Worm (Caenorhabditis elegans): ENCODE measurements around the gene ttr-21.

ttr-21 gene

ce11 chrV:13818824-13819408 is 35.3 kb downstream of the ttr-21 start, which contains the start of gene sel-10 (continued):
- TF ChIP-seq daf-8 (GFP tag; IDR thresholded peaks at IDR 0.05), result no peak
- 0 out of 2 replicates have a peak, but pooled peaks have one; percentile 33 for TF ChIP-seq arid-1 (GFP tag; conservative IDR thresholded peaks at IDR 0.05)
- peak in 1 of 2 experiments; percentile 59 for TF ChIP-seq unc-62 (GFP tag; optimal IDR thresholded peaks at IDR 0.05 in 1 of 2)
- TF ChIP-seq unc-62 (tag; optimal IDR thresholded peaks at IDR 0.05), result no peak
- TF ChIP-seq ceh-20 (GFP tag; IDR thresholded peaks at IDR 0.05), result no peak
- TF ChIP-seq snpc-1.2 (GFP tag; IDR thresholded peaks at IDR 0.05), result no peak
- TF ChIP-seq lir-3 (tag; optimal IDR thresholded peaks at IDR 0.05), result no peak
- no peak for TF ChIP-seq pqm-1 (tag; optimal IDR thresholded peaks at IDR 0.05)
- no peak for TF ChIP-seq gei-8 (GFP tag; optimal IDR thresholded peaks at IDR 0.05)
- TF ChIP-seq pha-4 (GFP tag; IDR thresholded peaks at IDR 0.05), result peak; percentile 30; the same call in 1 of the 2 replicates
- peak; percentile 47 for TF ChIP-seq pha-4 (tag; optimal IDR thresholded peaks at IDR 0.05)
- TF ChIP-seq attf-4 (tag; optimal IDR thresholded peaks at IDR 0.05), result no peak
- TF ChIP-seq nhr-237 (tag; optimal IDR thresholded peaks at IDR 0.05), result no peak
- TF ChIP-seq nhr-11 (tag; optimal IDR thresholded peaks at IDR 0.05), result peak; percentile 60
- no peak for TF ChIP-seq skn-1 (tag; optimal IDR thresholded peaks at IDR 0.05)
- peak; percentile 36 for TF ChIP-seq F37D6.2 (tag; optimal IDR thresholded peaks at IDR 0.05)
- TF ChIP-seq nhr-76 (tag; optimal IDR thresholded peaks at IDR 0.05), result no peak
- peak; percentile 23 for TF ChIP-seq F10B5.3 (tag; optimal IDR thresholded peaks at IDR 0.05)
- TF ChIP-seq ZK546.5 (tag; optimal IDR thresholded peaks at IDR 0.05), result no peak
- no peak for TF ChIP-seq nhr-102 (tag; optimal IDR thresholded peaks at IDR 0.05)
- TF ChIP-seq daf-12 (tag; optimal IDR thresholded peaks at IDR 0.05), result no peak
- TF ChIP-seq madf-9 (GFP tag; conservative IDR thresholded peaks at IDR 0.05), result no peak
- no peak for TF ChIP-seq mep-1 (tag; optimal IDR thresholded peaks at IDR 0.05)
- no peak for TF ChIP-seq ZK337.2 (GFP tag; IDR thresholded peaks at IDR 0.05)
- TF ChIP-seq Y48G9A.11 (GFP tag; IDR thresholded peaks at IDR 0.05), result no peak
- peak; percentile 66 for TF ChIP-seq lin-13 (GFP tag; optimal IDR thresholded peaks at IDR 0.05)
- TF ChIP-seq tag-97 (GFP tag; IDR thresholded peaks at IDR 0.05), result no peak
- TF ChIP-seq F49E8.2 (tag; optimal IDR thresholded peaks at IDR 0.05; ENCODE audit: borderline replicate concordance), result no peak
- no peak for TF ChIP-seq jun-1 (tag; optimal IDR thresholded peaks at IDR 0.05)
- no peak for TF ChIP-seq zip-2 (tag; optimal IDR thresholded peaks at IDR 0.05)
- no peak for TF ChIP-seq Y5F2A.4 (GFP tag; optimal IDR thresholded peaks at IDR 0.05)
- TF ChIP-seq nhr-48 (tag; optimal IDR thresholded peaks at IDR 0.05), result peak; percentile 36
- TF ChIP-seq ceh-62 (tag; optimal IDR thresholded peaks at IDR 0.05), result no peak
- no peak for TF ChIP-seq mdt-29 (GFP tag; IDR thresholded peaks at IDR 0.05)
- no peak for TF ChIP-seq set-16 (GFP tag; IDR thresholded peaks at IDR 0.05)
- peak; percentile 70 for TF ChIP-seq dmd-6 (GFP tag; IDR thresholded peaks at IDR 0.05)
- no peak for TF ChIP-seq dve-1 (tag; optimal IDR thresholded peaks at IDR 0.05; ENCODE audit: insufficient read depth)
- TF ChIP-seq nhr-28 (tag; optimal IDR thresholded peaks at IDR 0.05), result peak; percentile 52
- no peak for TF ChIP-seq hlh-11 (tag; optimal IDR thresholded peaks at IDR 0.05)
- no peak for TF ChIP-seq mdl-1 (tag; optimal IDR thresholded peaks at IDR 0.05)
- no peak for TF ChIP-seq lin-38 (GFP tag; IDR thresholded peaks at IDR 0.05)
- TF ChIP-seq hlh-30 (tag; optimal IDR thresholded peaks at IDR 0.05; ENCODE audit: insufficient read depth), result peak; percentile 66
- TF ChIP-seq lin-39 (tag; optimal IDR thresholded peaks at IDR 0.05), result no peak
- no peak for TF ChIP-seq lin-1 (GFP tag; IDR thresholded peaks at IDR 0.05)
- TF ChIP-seq unc-130 (GFP tag; optimal IDR thresholded peaks at IDR 0.05), result no peak

Data from whole organism, L4 larva.